Fruit fly (Drosophila melanogaster): ENCODE results near the gene CG5953.

DNA sequence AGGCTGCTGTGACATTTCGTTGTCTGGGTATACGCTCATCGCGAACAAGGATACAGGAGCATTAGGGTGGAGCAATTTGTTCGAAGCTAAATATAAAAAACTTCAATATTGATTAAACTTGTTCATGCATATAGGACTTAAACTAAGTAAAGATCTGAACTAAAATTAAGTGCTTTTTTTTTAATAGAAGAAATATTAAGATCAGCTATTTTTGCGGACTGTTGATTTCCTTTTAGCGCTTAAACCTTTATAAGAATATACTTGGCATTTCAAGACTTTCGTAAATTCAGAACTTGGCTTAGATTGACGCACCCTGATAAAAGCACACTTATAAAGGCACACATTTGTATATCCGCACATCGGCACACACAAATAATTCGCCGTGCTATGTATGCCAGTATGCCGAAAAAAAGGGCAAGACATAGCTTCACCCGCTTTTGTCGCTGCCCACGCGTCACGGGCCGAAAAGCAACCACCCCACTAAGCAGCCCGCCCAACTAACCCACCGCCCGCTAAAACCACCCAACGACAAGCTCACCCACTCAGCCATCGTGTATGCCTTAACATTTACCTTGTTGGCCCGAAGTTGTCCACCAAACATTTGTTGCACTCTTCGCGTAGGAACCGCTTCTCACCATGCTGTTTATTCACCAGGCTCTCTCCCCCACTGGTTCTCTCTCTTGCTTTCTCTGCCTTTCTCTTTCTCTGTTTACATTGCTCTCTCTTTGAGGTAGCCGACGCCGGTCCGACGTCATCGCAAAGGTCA is 15.2 kb upstream of the CG5953 start:
- TF ChIP-seq CTCF (optimal IDR thresholded peaks at IDR 0.05) (no peak), CG8478 (optimal IDR thresholded peaks at IDR 0.05) (no peak)

Data from S2 (cell line).